Worm (Caenorhabditis elegans) whole organism, L1 larva: ENCODE data around the gene H10E21.5.

ENCODE experiments used
- blmp-1 ChIP-seq: fragments of 150-350 bp; optimal IDR thresholded peaks from 2 replicates; lab custom pipeline; 2014; ENCODE audit warnings: missing biosample characterization, missing genetic modification characterization
- ces-1 ChIP-seq: fragments of 150-350 bp; optimal IDR thresholded peaks from 2 replicates; lab custom pipeline; 2014; ENCODE audit warnings: missing biosample characterization, missing genetic modification reagents, missing genetic modification characterization
- efl-1 ChIP-seq, 4 experiments: fragments of 150-350 bp; optimal IDR thresholded peaks in 3 of 4; peaks in 1 of 4; 1 replicate in 1 of 4; 2 replicates in 3 of 4; lab custom pipeline; 2014; ENCODE audit warnings: missing biosample characterization in 2 of 4, missing genetic modification characterization in 2 of 4, missing genetic modification reagents in 2 of 4
- egl-27 ChIP-seq, 2 experiments: fragments of 150-350 bp in 1 of 2; sonication (generic microtip); optimal IDR thresholded peaks; 3 replicates each; lab custom pipeline; 2017 to 2018; ENCODE audit warnings: missing biosample characterization in 2 of 2, missing genetic modification characterization in 2 of 2, missing genetic modification reagents in 2 of 2
- lin-35 ChIP-seq, 2 experiments: fragments of 150-350 bp; optimal IDR thresholded peaks; 2 replicates each; lab custom pipeline; 2014; ENCODE audit warnings: missing biosample characterization in 2 of 2, missing genetic modification characterization in 2 of 2, missing genetic modification reagents in 2 of 2
- nhr-11 ChIP-seq: fragments of 150-350 bp; optimal IDR thresholded peaks from 2 replicates; lab custom pipeline; 2014; ENCODE audit warnings: missing biosample characterization, missing genetic modification characterization
- unc-62 ChIP-seq: fragments of 150-350 bp; optimal IDR thresholded peaks from 2 replicates; lab custom pipeline; 2014; ENCODE audit warnings: missing biosample characterization, missing genetic modification reagents, missing genetic modification characterization

DNA sequence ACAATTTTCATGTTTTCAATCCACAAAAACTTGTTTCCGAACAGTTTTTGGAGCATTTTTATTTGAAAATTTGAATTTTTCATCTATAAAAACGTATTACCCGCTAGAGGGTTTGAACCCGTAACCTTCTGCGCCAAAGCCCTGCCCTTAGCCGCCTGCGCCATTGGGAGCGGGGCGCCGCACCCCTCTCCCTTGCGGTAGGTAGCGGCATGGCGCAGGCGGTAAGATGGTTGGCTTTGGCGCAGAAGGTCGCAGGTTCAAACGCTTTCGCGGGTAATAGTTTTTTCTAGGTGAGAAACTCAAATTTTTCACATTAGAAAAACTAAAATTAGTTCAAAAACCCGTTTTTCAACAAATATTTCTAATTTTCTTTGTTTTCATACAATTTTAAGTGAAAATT, 27.9 kb upstream of the H10E21.5 start:
- TF ChIP-seq blmp-1 (tag; lab: Kevin White, UChicago) (no peak), egl-27 (tag; optimal IDR thresholded peaks at IDR 0.05; lab: Kevin White, UChicago) (no peak), lin-35 (GFP tag; optimal IDR thresholded peaks at IDR 0.05; lab: Kevin White, UChicago) (no peak), ces-1 (GFP tag; lab: Kevin White, UChicago) (no peak), nhr-11 (tag; lab: Kevin White, UChicago) (no peak), unc-62 (no peak), efl-1 (optimal IDR thresholded peaks at IDR 0.05; lab: Kevin White, UChicago) (no peak), efl-1 (GFP tag; optimal IDR thresholded peaks at IDR 0.05 in 1 of 2; lab: Kevin White, UChicago) (no peak)
